Worm (Caenorhabditis elegans) whole organism, early embryonic: ENCODE results near the gene srsx-9.

ENCODE experiments used
- aly-1 ChIP-seq: sonication (generic microtip); optimal IDR thresholded peaks from 2 replicates; lab custom pipeline; 2016; ENCODE audit warnings: missing genetic modification characterization, missing compliant biosample characterization
- ama-1 ChIP-seq: fragments of 150-350 bp; optimal IDR thresholded peaks from 2 replicates; lab custom pipeline; 2014
- ceh-13 ChIP-seq: fragments of 200-800 bp; sonication (Bioruptor generic); optimal IDR thresholded peaks from 2 replicates; lab custom pipeline; 2018; ENCODE audit warnings: mild to moderate bottlenecking, missing genetic modification characterization, missing compliant biosample characterization
- flt-1 ChIP-seq: fragments of 200-800 bp; sonication (Bioruptor generic); IDR thresholded peaks from 2 replicates; pipeline ENCODE4 v1.3.6; 2022; ENCODE audit warnings: missing genetic modification characterization, missing compliant biosample characterization
- hmbx-1 ChIP-seq: sonication (generic microtip); optimal IDR thresholded peaks from 2 replicates; lab custom pipeline; 2016; ENCODE audit warnings: mild to moderate bottlenecking, missing genetic modification characterization, missing compliant biosample characterization
- hmg-4 ChIP-seq: fragments of 200-800 bp; sonication (Bioruptor generic); optimal IDR thresholded peaks from 2 replicates; lab custom pipeline; 2018; ENCODE audit warnings: mild to moderate bottlenecking, missing genetic modification characterization, missing compliant biosample characterization
- pes-1 ChIP-seq: fragments of 200-800 bp; sonication (Bioruptor generic); IDR thresholded peaks from 2 replicates; pipeline ENCODE4 v1.3.6; 2022; ENCODE audit warnings: missing genetic modification reagents, missing genetic modification characterization, missing compliant biosample characterization
- scrt-1 ChIP-seq: fragments of 200-800 bp; sonication (Bioruptor generic); IDR thresholded peaks from 2 replicates; pipeline ENCODE4 v1.3.6; 2022; ENCODE audit warnings: missing genetic modification characterization, missing compliant biosample characterization
- sea-1 ChIP-seq: fragments of 200-800 bp; sonication (Bioruptor generic); conservative IDR thresholded peaks from 2 replicates; pipeline ENCODE4 v1.3.6; 2022; ENCODE audit warnings: missing genetic modification characterization, missing compliant biosample characterization
- tbx-37 ChIP-seq: fragments of 200-800 bp; sonication (Bioruptor generic); conservative IDR thresholded peaks from 2 replicates; pipeline ENCODE4 v1.3.6; 2022; ENCODE audit warnings: missing genetic modification reagents, missing genetic modification characterization, missing compliant biosample characterization
- tra-4 ChIP-seq: sonication (generic microtip); optimal IDR thresholded peaks from 2 replicates; lab custom pipeline; 2017; ENCODE audit warnings: missing genetic modification characterization, missing compliant biosample characterization

DNA sequence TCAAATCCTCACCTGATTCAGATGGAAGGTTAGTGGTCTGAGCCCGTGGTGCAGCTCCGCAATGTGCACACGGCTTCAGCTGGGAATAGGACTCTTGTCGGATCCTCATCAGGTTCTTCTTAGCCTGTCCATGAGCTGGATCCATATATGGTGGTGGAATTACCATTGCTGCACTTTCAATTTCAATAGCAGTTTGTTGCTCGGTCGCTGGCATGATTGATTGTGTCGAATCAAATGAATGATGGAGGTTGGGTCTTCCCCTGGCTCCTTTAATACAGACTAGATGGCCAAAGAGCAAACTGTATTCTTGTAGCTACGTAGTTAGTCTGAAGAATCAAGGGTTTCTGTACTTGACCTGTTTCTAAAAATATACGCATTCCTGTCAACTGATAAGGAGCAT is 40.0 kb downstream of the srsx-9 start, which contains the start of gene C02E7.10:
- TF ChIP-seq tra-4 (tag; lab: Kevin White, UChicago), result no peak
- no peak for TF ChIP-seq aly-1 (tag; lab: Kevin White, UChicago)
- TF ChIP-seq ama-1 (lab: Kevin White, UChicago), result no peak
- TF ChIP-seq scrt-1 (GFP tag; lab: Robert Waterston, UW), result no peak
- TF ChIP-seq sea-1 (GFP tag; lab: Robert Waterston, UW), result no peak
- TF ChIP-seq flt-1, result no peak
- TF ChIP-seq hmg-4, result no peak
- no peak for TF ChIP-seq ceh-13
- no peak for TF ChIP-seq tbx-37
- TF ChIP-seq pes-1 (GFP tag; lab: Robert Waterston, UW), result no peak
- no peak for TF ChIP-seq hmbx-1 (tag; lab: Kevin White, UChicago)
